Worm (Caenorhabditis elegans) whole organism, mixed stage, embryonic: Measurements from ENCODE around the gene F10C2.7.

Source experiments
- bed-3 ChIP-seq: fragments of 200-800 bp; sonication (Bioruptor generic); optimal IDR thresholded peaks from 3 replicates; lab custom pipeline; 2018; ENCODE audit warnings: mild to moderate bottlenecking, missing genetic modification characterization, moderate library complexity, missing compliant biosample characterization
- cnd-1 ChIP-seq: fragments of 200-800 bp; sonication (Bioruptor generic); optimal IDR thresholded peaks from 2 replicates; lab custom pipeline; 2018; ENCODE audit warnings: mild to moderate bottlenecking, missing genetic modification characterization, missing compliant biosample characterization
- drap-1 ChIP-seq: fragments of 200-800 bp; sonication (Bioruptor generic); optimal IDR thresholded peaks from 3 replicates; lab custom pipeline; 2018; ENCODE audit warnings: mild to moderate bottlenecking, missing genetic modification characterization, missing compliant biosample characterization
- lin-13 ChIP-seq: fragments of 150-350 bp; optimal IDR thresholded peaks from 2 replicates; lab custom pipeline; 2014; ENCODE audit warnings: missing biosample characterization, missing genetic modification characterization
- mab-5 ChIP-seq: fragments of 150-350 bp; optimal IDR thresholded peaks from 2 replicates; lab custom pipeline; 2014; ENCODE audit warnings: missing biosample characterization, missing genetic modification characterization
- mep-1 ChIP-seq: fragments of 150-350 bp; optimal IDR thresholded peaks from 2 replicates; lab custom pipeline; 2017; ENCODE audit warnings: missing biosample characterization, missing genetic modification reagents, missing genetic modification characterization, inconsistent platforms
- nhr-12 ChIP-seq: fragments of 150-350 bp; optimal IDR thresholded peaks from 2 replicates; lab custom pipeline; 2014; ENCODE audit warnings: missing biosample characterization, missing genetic modification characterization
- nhr-237 ChIP-seq: fragments of 150-350 bp; optimal IDR thresholded peaks from 2 replicates; lab custom pipeline; 2014; ENCODE audit warnings: missing biosample characterization, missing genetic modification characterization
- pha-4 ChIP-seq: fragments of 150-350 bp; optimal IDR thresholded peaks from 2 replicates; lab custom pipeline; 2018; ENCODE audit warnings: missing biosample characterization, missing genetic modification reagents, missing genetic modification characterization
- snpc-4 ChIP-seq: fragments of 150-350 bp; optimal IDR thresholded peaks from 2 replicates; lab custom pipeline; 2014; ENCODE audit warnings: missing biosample characterization, missing genetic modification characterization
- unc-39 ChIP-seq: fragments of 150-350 bp; optimal IDR thresholded peaks from 2 replicates; lab custom pipeline; 2014; ENCODE audit warnings: missing biosample characterization, missing genetic modification characterization

- TF ChIP-seq drap-1 (GFP tag; lab: Kevin White, UChicago): no peak
- TF ChIP-seq cnd-1 (tag; lab: Kevin White, UChicago): no peak
- no peak for TF ChIP-seq mab-5
- no peak for TF ChIP-seq snpc-4 (tag; lab: Kevin White, UChicago)
- no peak for TF ChIP-seq bed-3
- TF ChIP-seq unc-39 (tag; lab: Kevin White, UChicago): no peak
- no peak for TF ChIP-seq pha-4 (tag; lab: Kevin White, UChicago)
- no peak for TF ChIP-seq nhr-12 (tag; lab: Kevin White, UChicago)
- no peak for TF ChIP-seq nhr-237 (tag; lab: Kevin White, UChicago)
- no peak for TF ChIP-seq lin-13 (tag; lab: Kevin White, UChicago)
- no peak for TF ChIP-seq mep-1 (tag; lab: Kevin White, UChicago)
These were observed 35.1 kb downstream of the F10C2.7 start, which contains the start of gene R07B7.12 for ce11 chrV:12088773-12089172.
